Fruit fly (Drosophila melanogaster): ENCODE data around the gene Obp22a.

Obp22a gene

dm6 chr2L:1944473-1945110 lies 47.4 kb downstream of the Obp22a start:
- TF ChIP-seq EcR (GFP tag; optimal IDR thresholded peaks at IDR 0.05) (no peak), gl (tag; optimal IDR thresholded peaks at IDR 0.05) (no peak)

All from whole organism, pupa.